Worm (Caenorhabditis elegans): ENCODE data around the gene jmjd-2.

The jmjd-2 gene

DNA sequence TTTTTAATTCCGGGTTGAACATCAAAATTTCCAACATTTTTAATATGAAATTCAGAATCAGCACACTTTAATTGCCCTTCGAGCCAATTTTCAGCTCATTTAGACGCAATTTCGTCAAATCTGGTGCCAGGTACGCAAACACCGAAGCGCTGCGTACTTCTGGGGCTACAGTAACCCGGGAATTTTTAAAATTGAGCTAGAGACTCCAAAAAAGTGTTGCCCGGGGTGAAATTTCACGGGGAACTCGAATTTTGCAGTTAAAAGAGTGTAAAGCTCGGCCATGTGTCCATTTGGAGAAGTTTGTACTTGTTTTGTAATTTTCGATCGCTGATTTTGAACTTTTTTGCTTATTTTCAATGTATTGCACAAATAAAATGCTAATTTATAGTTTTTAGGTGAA, 1.1 kb downstream of the jmjd-2 start:
- no peak for TF ChIP-seq nhr-6 (tag; optimal IDR thresholded peaks at IDR 0.05)
- TF ChIP-seq lsy-2 (tag; optimal IDR thresholded peaks at IDR 0.05): no peak
- no peak for TF ChIP-seq blmp-1 (tag; optimal IDR thresholded peaks at IDR 0.05; ENCODE audit: insufficient read depth)
- no peak for TF ChIP-seq mbf-1 (tag; optimal IDR thresholded peaks at IDR 0.05)
- no peak for TF ChIP-seq C34F6.9 (tag; optimal IDR thresholded peaks at IDR 0.05)
- no peak for TF ChIP-seq nhr-237 (tag; optimal IDR thresholded peaks at IDR 0.05)
- TF ChIP-seq lin-11 (tag; optimal IDR thresholded peaks at IDR 0.05): no peak
- TF ChIP-seq mab-5 (tag; optimal IDR thresholded peaks at IDR 0.05): no peak
- no peak for TF ChIP-seq nhr-23 (tag; optimal IDR thresholded peaks at IDR 0.05)
- no peak for TF ChIP-seq elt-3 (tag; optimal IDR thresholded peaks at IDR 0.05)
- TF ChIP-seq zag-1 (tag; optimal IDR thresholded peaks at IDR 0.05): no peak
- TF ChIP-seq crh-2 (tag; optimal IDR thresholded peaks at IDR 0.05): no peak
- no peak for TF ChIP-seq ztf-1 (GFP tag; conservative IDR thresholded peaks at IDR 0.05)
- TF ChIP-seq nhr-25 (tag; optimal IDR thresholded peaks at IDR 0.05): no peak
- TF ChIP-seq alr-1 (tag; optimal IDR thresholded peaks at IDR 0.05): no peak
- no peak for TF ChIP-seq nhr-129 (tag; optimal IDR thresholded peaks at IDR 0.05)
- no peak for TF ChIP-seq ama-1 (optimal IDR thresholded peaks at IDR 0.05)
- no peak for TF ChIP-seq sma-3 (GFP tag; optimal IDR thresholded peaks at IDR 0.05)
- no peak for TF ChIP-seq sma-9 (GFP tag; optimal IDR thresholded peaks at IDR 0.05)
- TF ChIP-seq sma-9 (tag; optimal IDR thresholded peaks at IDR 0.05): no peak
- no peak for TF ChIP-seq dmd-4 (tag; optimal IDR thresholded peaks at IDR 0.05)

DNA sequence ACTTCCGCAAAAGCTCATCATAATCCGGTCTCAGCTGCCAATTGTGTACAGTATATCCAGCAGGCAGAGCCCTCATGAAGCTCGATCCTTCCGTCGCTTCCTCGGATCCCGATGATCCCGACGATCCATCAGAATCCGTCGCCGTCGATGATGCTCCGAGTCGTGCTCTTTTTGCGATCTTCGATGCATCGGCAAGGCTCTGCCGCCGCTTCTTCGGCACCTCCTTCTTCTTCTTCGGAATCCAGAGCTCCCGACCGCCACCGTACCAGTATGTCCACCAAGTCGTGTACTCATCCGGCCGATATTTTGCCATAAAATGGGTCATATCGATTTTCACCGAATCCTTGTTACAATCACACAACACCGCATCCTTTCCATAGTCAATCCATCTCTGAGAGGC, 3.5 kb downstream of the jmjd-2 start:
- TF ChIP-seq elt-1 (tag; optimal IDR thresholded peaks at IDR 0.05) (no peak), egl-27 (tag; optimal IDR thresholded peaks at IDR 0.05) (no peak), lin-39 (tag; optimal IDR thresholded peaks at IDR 0.05) (no peak), ZK546.5 (tag; optimal IDR thresholded peaks at IDR 0.05) (no peak), zag-1 (tag; optimal IDR thresholded peaks at IDR 0.05) (no peak), nhr-237 (tag; optimal IDR thresholded peaks at IDR 0.05) (no peak), mab-5 (tag; optimal IDR thresholded peaks at IDR 0.05) (no peak), fos-1 (tag; optimal IDR thresholded peaks at IDR 0.05) (no peak), unc-39 (tag; optimal IDR thresholded peaks at IDR 0.05) (no peak), nhr-6 (tag; optimal IDR thresholded peaks at IDR 0.05) (no peak), unc-62 (GFP tag; optimal IDR thresholded peaks at IDR 0.05) (no peak), gmeb-1 (tag; optimal IDR thresholded peaks at IDR 0.05) (no peak), lsy-2 (tag; optimal IDR thresholded peaks at IDR 0.05) (no peak), ztf-11 (tag; optimal IDR thresholded peaks at IDR 0.05) (no peak), dmd-4 (tag; optimal IDR thresholded peaks at IDR 0.05) (no peak), sma-9 (GFP tag; optimal IDR thresholded peaks at IDR 0.05) (no peak), sma-9 (tag; optimal IDR thresholded peaks at IDR 0.05) (no peak), lin-11 (tag; optimal IDR thresholded peaks at IDR 0.05) (no peak), nhr-12 (tag; optimal IDR thresholded peaks at IDR 0.05) (no peak), blmp-1 (tag; optimal IDR thresholded peaks at IDR 0.05; ENCODE audit: insufficient read depth) (no peak)

DNA sequence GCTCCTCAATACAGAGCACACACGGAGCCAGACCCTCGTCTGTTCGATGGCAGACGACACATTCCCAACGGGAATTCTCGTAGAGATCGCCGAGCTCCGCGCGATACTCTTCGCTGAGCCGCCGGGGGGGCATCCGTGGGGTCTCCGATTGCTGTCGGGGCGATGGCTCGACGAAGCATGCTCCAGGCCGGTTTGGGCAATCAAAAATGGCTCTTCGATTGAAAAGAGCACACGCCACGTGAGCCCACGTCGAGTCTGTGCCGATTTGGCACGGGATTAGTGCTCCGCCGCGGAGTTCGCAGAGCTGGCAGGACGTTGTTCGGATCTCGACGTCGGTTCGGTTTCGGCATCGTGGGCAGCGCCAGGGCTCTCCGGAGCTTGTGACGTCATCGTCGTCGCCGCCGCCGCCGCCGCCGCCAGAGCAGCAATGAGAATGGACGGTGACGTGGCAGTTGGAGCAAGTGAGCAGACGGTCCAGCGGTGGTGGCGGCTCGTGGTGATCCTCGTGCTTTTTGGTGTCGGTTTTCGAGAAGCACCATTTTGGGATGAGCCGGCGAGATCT, 6.1 kb downstream of the jmjd-2 start:
- TF ChIP-seq lin-39 (tag; optimal IDR thresholded peaks at IDR 0.05) (no peak), sma-3 (GFP tag; optimal IDR thresholded peaks at IDR 0.05) (no peak), ztf-4 (tag; optimal IDR thresholded peaks at IDR 0.05) (no peak), F13H6.1 (tag; optimal IDR thresholded peaks at IDR 0.05) (no peak), fos-1 (tag; optimal IDR thresholded peaks at IDR 0.05) (no peak), mbf-1 (tag; optimal IDR thresholded peaks at IDR 0.05) (no peak), lin-13 (GFP tag; optimal IDR thresholded peaks at IDR 0.05) (no peak), nhr-237 (tag; optimal IDR thresholded peaks at IDR 0.05) (no peak), nhr-12 (tag; optimal IDR thresholded peaks at IDR 0.05) (no peak), aly-2 (tag; optimal IDR thresholded peaks at IDR 0.05) (no peak), elt-3 (tag; optimal IDR thresholded peaks at IDR 0.05) (no peak), ZK546.5 (tag; optimal IDR thresholded peaks at IDR 0.05) (no peak), unc-55 (GFP tag; optimal IDR thresholded peaks at IDR 0.05) (no peak), dmd-4 (tag; optimal IDR thresholded peaks at IDR 0.05) (no peak), mdl-1 (tag; optimal IDR thresholded peaks at IDR 0.05) (no peak), sma-9 (GFP tag; optimal IDR thresholded peaks at IDR 0.05) (no peak), sma-9 (tag; optimal IDR thresholded peaks at IDR 0.05) (no peak), snpc-4 (tag; optimal IDR thresholded peaks at IDR 0.05) (no peak)

DNA sequence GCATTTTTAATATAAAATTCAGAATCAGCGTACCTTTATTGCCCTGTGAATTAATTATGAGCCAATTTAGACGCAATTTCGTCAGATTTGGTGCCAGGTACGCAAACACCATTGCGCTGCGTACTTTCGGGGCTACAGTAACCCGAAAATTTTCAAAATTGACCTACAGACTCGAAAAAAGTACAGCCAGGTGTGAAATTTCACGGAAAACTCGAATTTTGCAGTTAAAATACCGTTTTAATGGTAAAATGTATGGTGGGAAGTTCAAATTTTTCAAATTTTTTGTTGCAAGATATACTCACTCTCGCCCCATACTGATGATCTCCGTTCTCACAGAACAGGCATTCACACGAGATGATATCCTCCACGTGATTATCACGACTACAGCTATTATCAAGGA, 6.8 kb downstream of the jmjd-2 start:
- TF ChIP-seq sma-3 (GFP tag; optimal IDR thresholded peaks at IDR 0.05) (no peak), ztf-1 (GFP tag; conservative IDR thresholded peaks at IDR 0.05) (no peak), nhr-11 (tag; optimal IDR thresholded peaks at IDR 0.05) (no peak), elt-1 (tag; optimal IDR thresholded peaks at IDR 0.05) (no peak), ztf-4 (tag; optimal IDR thresholded peaks at IDR 0.05) (no peak), nhr-25 (tag; optimal IDR thresholded peaks at IDR 0.05) (no peak), nhr-23 (tag; optimal IDR thresholded peaks at IDR 0.05) (no peak), Y55F3AM.14 (GFP tag; optimal IDR thresholded peaks at IDR 0.05) (no peak), egl-27 (tag; optimal IDR thresholded peaks at IDR 0.05) (no peak), gmeb-1 (tag; optimal IDR thresholded peaks at IDR 0.05) (no peak), C34F6.9 (tag; optimal IDR thresholded peaks at IDR 0.05) (no peak), alr-1 (tag; optimal IDR thresholded peaks at IDR 0.05) (no peak), R02D3.7 (tag; optimal IDR thresholded peaks at IDR 0.05) (no peak), ztf-11 (tag; optimal IDR thresholded peaks at IDR 0.05) (no peak), skn-1 (tag; optimal IDR thresholded peaks at IDR 0.05) (no peak), dmd-4 (tag; optimal IDR thresholded peaks at IDR 0.05) (no peak), ceh-82 (tag; optimal IDR thresholded peaks at IDR 0.05) (no peak), peb-1 (tag; optimal IDR thresholded peaks at IDR 0.05) (no peak)
